Worm (Caenorhabditis elegans) whole organism, L3 larva: Measurements from ENCODE around the gene ret-1.

Experiments used
- R02D3.7 ChIP-seq: fragments of 150-350 bp; optimal IDR thresholded peaks from 2 replicates; lab custom pipeline; 2014; ENCODE audit warnings: missing biosample characterization, missing genetic modification characterization
- aly-2 ChIP-seq: fragments of 150-350 bp; optimal IDR thresholded peaks from 2 replicates; lab custom pipeline; 2014; ENCODE audit warnings: missing biosample characterization, missing genetic modification characterization
- ama-1 ChIP-seq: fragments of 150-350 bp; optimal IDR thresholded peaks from 2 replicates; lab custom pipeline; 2018
- elt-3 ChIP-seq, 3 experiments: fragments of 150-350 bp in 1 of 3; sonication (generic microtip) in 2 of 3; optimal IDR thresholded peaks; 2 replicates in 2 of 3; 4 replicates in 1 of 3; lab custom pipeline; 2014 to 2017; ENCODE audit warnings: missing biosample characterization in 3 of 3, missing genetic modification characterization in 3 of 3
- fkh-2 ChIP-seq: fragments of 150-350 bp; optimal IDR thresholded peaks from 2 replicates; lab custom pipeline; 2014; ENCODE audit warnings: missing biosample characterization, missing genetic modification reagents, missing genetic modification characterization
- pqm-1 ChIP-seq: fragments of 150-350 bp; optimal IDR thresholded peaks from 2 replicates; lab custom pipeline; 2017; ENCODE audit warnings: missing biosample characterization, missing genetic modification characterization, inconsistent platforms
- unc-62 ChIP-seq: fragments of 150-350 bp; sonication (generic microtip); optimal IDR thresholded peaks from 4 replicates; lab custom pipeline; 2014; ENCODE audit warnings: missing biosample characterization, missing genetic modification reagents, missing genetic modification characterization
- ztf-11 ChIP-seq: fragments of 150-350 bp; optimal IDR thresholded peaks from 2 replicates; lab custom pipeline; 2014; ENCODE audit warnings: missing biosample characterization, missing genetic modification characterization

ce11 chrV:14875371-14875770, 28.2 kb upstream of the ret-1 start, which contains the start of gene ZC412.5:
- TF ChIP-seq R02D3.7 (no peak), elt-3 (tag; optimal IDR thresholded peaks at IDR 0.05; lab: Kevin White, UChicago) (no peak), aly-2 (tag; lab: Kevin White, UChicago) (no peak), fkh-2 (tag; lab: Kevin White, UChicago) (no peak), ztf-11 (tag; lab: Kevin White, UChicago) (no peak), unc-62 (no peak), pqm-1 (no peak), ama-1 (lab: Kevin White, UChicago) (no peak)
